Fruit fly (Drosophila melanogaster) whole organism, embryonic: Measurements from ENCODE around the gene Pex16.

Experiments
- Abd-B ChIP-seq: fragments of 200-800 bp; sonication (Bioruptor generic); optimal IDR thresholded peaks from 2 replicates; lab custom pipeline; 2018; ENCODE audit warnings: missing biosample characterization, mild to moderate bottlenecking, missing genetic modification characterization, moderate library complexity
- Blimp-1 ChIP-seq: fragments of 200-800 bp; sonication (Bioruptor generic); optimal IDR thresholded peaks from 3 replicates; lab custom pipeline; 2018; ENCODE audit warnings: missing biosample characterization, missing genetic modification characterization, mild to moderate bottlenecking, moderate library complexity, missing genetic modification reagents
- BtbVII ChIP-seq: fragments of 200-800 bp; sonication (Bioruptor generic); optimal IDR thresholded peaks from 3 replicates; lab custom pipeline; 2017; ENCODE audit warnings: missing biosample characterization, mild to moderate bottlenecking, missing genetic modification characterization
- CG10274 ChIP-seq: fragments of 200-800 bp; sonication (Bioruptor generic); optimal IDR thresholded peaks from 3 replicates; lab custom pipeline; 2017; ENCODE audit warnings: missing biosample characterization, mild to moderate bottlenecking, missing genetic modification characterization
- CG10321 ChIP-seq: fragments of 200-800 bp; sonication (Bioruptor generic); IDR thresholded peaks from 2 replicates; pipeline ENCODE4 v1.3.6; 2022; ENCODE audit warnings: missing biosample characterization, missing genetic modification characterization
- CG12219 ChIP-seq: fragments of 200-800 bp; sonication (Bioruptor generic); optimal IDR thresholded peaks from 3 replicates; lab custom pipeline; 2018; ENCODE audit warnings: missing biosample characterization, mild to moderate bottlenecking, missing genetic modification characterization
- CG15011 ChIP-seq: fragments of 200-800 bp; sonication (Bioruptor generic); optimal IDR thresholded peaks from 3 replicates; lab custom pipeline; 2018; ENCODE audit warnings: missing biosample characterization, mild to moderate bottlenecking, missing genetic modification characterization
- CG17361 ChIP-seq: fragments of 200-800 bp; sonication (Bioruptor generic); IDR thresholded peaks from 3 replicates; pipeline ENCODE4 v1.3.6; 2022; ENCODE audit warnings: missing biosample characterization, missing genetic modification characterization
- CG18619 ChIP-seq: fragments of 200-800 bp; sonication (Bioruptor generic); optimal IDR thresholded peaks from 3 replicates; lab custom pipeline; 2017; ENCODE audit warnings: missing biosample characterization, mild to moderate bottlenecking, missing genetic modification characterization
- CG18764 ChIP-seq: fragments of 200-800 bp; sonication (Bioruptor generic); optimal IDR thresholded peaks from 3 replicates; lab custom pipeline; 2016; ENCODE audit warnings: missing biosample characterization, missing genetic modification characterization
- CG30403 ChIP-seq: fragments of 200-800 bp; sonication (Bioruptor generic); optimal IDR thresholded peaks from 3 replicates; lab custom pipeline; 2016; ENCODE audit warnings: missing biosample characterization, missing genetic modification characterization
- CG3163 ChIP-seq: fragments of 200-800 bp; sonication (Bioruptor generic); optimal IDR thresholded peaks from 3 replicates; lab custom pipeline; 2016; ENCODE audit warnings: missing biosample characterization, missing genetic modification characterization
- CG32767 ChIP-seq: fragments of 200-800 bp; sonication (Bioruptor generic); IDR thresholded peaks from 2 replicates; pipeline ENCODE4 v1.3.6; 2022; ENCODE audit warnings: missing biosample characterization, missing genetic modification characterization
- CG32772 ChIP-seq: fragments of 200-800 bp; sonication (Bioruptor generic); IDR thresholded peaks from 2 replicates; pipeline ENCODE4 v1.3.6; 2022; ENCODE audit warnings: missing biosample characterization, missing genetic modification characterization
- CG3995 ChIP-seq: fragments of 200-800 bp; sonication (Bioruptor generic); optimal IDR thresholded peaks from 3 replicates; lab custom pipeline; 2016; ENCODE audit warnings: missing biosample characterization, missing genetic modification characterization
- CG42726 ChIP-seq: fragments of 200-800 bp; sonication (Bioruptor generic); IDR thresholded peaks from 2 replicates; pipeline ENCODE4 v1.3.6; 2022; ENCODE audit warnings: missing biosample characterization, missing genetic modification characterization; ENCODE audit not compliant: partially characterized antibody
- CG4328 ChIP-seq: fragments of 200-800 bp; sonication (Bioruptor generic); optimal IDR thresholded peaks from 3 replicates; lab custom pipeline; 2017; ENCODE audit warnings: missing biosample characterization, missing genetic modification reagents, missing genetic modification characterization
- CG6254 ChIP-seq: fragments of 200-800 bp; sonication (Bioruptor generic); optimal IDR thresholded peaks from 3 replicates; lab custom pipeline; 2017; ENCODE audit warnings: mild to moderate bottlenecking, missing biosample characterization, missing genetic modification reagents, missing genetic modification characterization
- CG9876 ChIP-seq: fragments of 200-800 bp; sonication (Bioruptor generic); optimal IDR thresholded peaks from 2 replicates; lab custom pipeline; 2016; ENCODE audit warnings: missing biosample characterization, missing genetic modification characterization
- CoRest ChIP-seq: fragments of 200-800 bp; sonication (Bioruptor generic); optimal IDR thresholded peaks from 3 replicates; lab custom pipeline; 2018; ENCODE audit warnings: missing biosample characterization, mild to moderate bottlenecking, missing genetic modification characterization, moderate library complexity
- CrebB ChIP-seq: fragments of 200-800 bp; sonication (Bioruptor generic); optimal IDR thresholded peaks from 3 replicates; lab custom pipeline; 2018; ENCODE audit warnings: missing biosample characterization, mild to moderate bottlenecking, missing genetic modification characterization
- D19A ChIP-seq: fragments of 200-800 bp; optimal IDR thresholded peaks from 3 replicates; lab custom pipeline; 2019; ENCODE audit warnings: missing biosample characterization, mild to moderate bottlenecking, missing genetic modification characterization, moderate library complexity
- D19B ChIP-seq: fragments of 200-800 bp; sonication (Bioruptor generic); optimal IDR thresholded peaks from 2 replicates; lab custom pipeline; 2017; ENCODE audit warnings: missing biosample characterization, mild to moderate bottlenecking, missing genetic modification characterization
- E2f1 ChIP-seq: fragments of 200-800 bp; sonication (Bioruptor generic); IDR thresholded peaks from 2 replicates; pipeline ENCODE4 v1.3.6; 2022; ENCODE audit warnings: missing biosample characterization, missing genetic modification characterization
- Eip74EF ChIP-seq, 2 experiments: fragments of 200-800 bp in 1 of 2; fragments of >200 bp in 1 of 2; sonication (Bioruptor generic) in 1 of 2; optimal IDR thresholded peaks; 2 replicates each; lab custom pipeline; 2017 to 2019; ENCODE audit warnings: missing biosample characterization in 2 of 2, missing genetic modification characterization in 2 of 2, mild to moderate bottlenecking in 1 of 2, moderate library complexity in 1 of 2
- Fer2 ChIP-seq: fragments of 200-800 bp; sonication (Bioruptor generic); optimal IDR thresholded peaks from 2 replicates; lab custom pipeline; 2018; ENCODE audit warnings: missing biosample characterization, mild to moderate bottlenecking, missing genetic modification characterization, moderate library complexity
- Hr78 ChIP-seq, 2 experiments: fragments of 200-800 bp in 1 of 2; fragments of >200 bp in 1 of 2; sonication (Bioruptor generic) in 1 of 2; optimal IDR thresholded peaks; 2 replicates each; lab custom pipeline; 2017 to 2019; ENCODE audit warnings: missing biosample characterization in 2 of 2, missing genetic modification characterization in 2 of 2, mild to moderate bottlenecking in 1 of 2, moderate library complexity in 1 of 2
- Myb ChIP-seq: fragments of 200-800 bp; sonication (Bioruptor generic); optimal IDR thresholded peaks from 2 replicates; lab custom pipeline; 2016; ENCODE audit warnings: missing biosample characterization, missing genetic modification characterization
- NC2β ChIP-seq: fragments of 200-800 bp; sonication (Bioruptor generic); optimal IDR thresholded peaks from 2 replicates; lab custom pipeline; 2016; ENCODE audit warnings: missing biosample characterization, missing genetic modification characterization
- Oaz ChIP-seq: fragments of 200-800 bp; sonication (Bioruptor generic); IDR thresholded peaks from 2 replicates; pipeline ENCODE4 v1.3.6; 2022; ENCODE audit warnings: missing biosample characterization, missing genetic modification characterization
- bcd ChIP-seq: fragments of 200-800 bp; sonication (Bioruptor generic); optimal IDR thresholded peaks from 2 replicates; lab custom pipeline; 2017; ENCODE audit warnings: missing biosample characterization, mild to moderate bottlenecking, missing genetic modification characterization
- caup ChIP-seq: fragments of 200-800 bp; sonication (Bioruptor generic); optimal IDR thresholded peaks from 3 replicates; lab custom pipeline; 2017; ENCODE audit warnings: missing biosample characterization, mild to moderate bottlenecking, missing genetic modification characterization, moderate library complexity; ENCODE audit not compliant: severe bottlenecking
- eve ChIP-seq, 2 experiments: fragments of >200 bp; optimal IDR thresholded peaks; 2 replicates each; lab custom pipeline; 2017; ENCODE audit warnings: missing biosample characterization in 2 of 2, missing genetic modification characterization in 2 of 2
- eyg ChIP-seq: fragments of 200-800 bp; sonication (Bioruptor generic); optimal IDR thresholded peaks from 3 replicates; lab custom pipeline; 2016; ENCODE audit warnings: missing biosample characterization, missing genetic modification characterization
- gcm ChIP-seq: fragments of 200-800 bp; sonication (Bioruptor generic); optimal IDR thresholded peaks from 2 replicates; lab custom pipeline; 2019; ENCODE audit warnings: missing biosample characterization, mild to moderate bottlenecking, missing genetic modification characterization, moderate library complexity
- grau ChIP-seq: fragments of 200-800 bp; optimal IDR thresholded peaks from 3 replicates; lab custom pipeline; 2019; ENCODE audit warnings: missing biosample characterization, mild to moderate bottlenecking, missing genetic modification characterization, moderate library complexity
- gt ChIP-seq: fragments of 200-800 bp; sonication (Bioruptor generic); IDR thresholded peaks from 2 replicates; pipeline ENCODE4 v1.3.6; 2022; ENCODE audit warnings: missing biosample characterization, missing genetic modification characterization
- ham ChIP-seq: fragments of 200-800 bp; sonication (Bioruptor generic); IDR thresholded peaks from 2 replicates; pipeline ENCODE4 v1.3.6; 2022; ENCODE audit warnings: missing biosample characterization, missing genetic modification characterization
- hth ChIP-seq: fragments of >200 bp; optimal IDR thresholded peaks from 2 replicates; lab custom pipeline; 2017; ENCODE audit warnings: inconsistent platforms
- ind ChIP-seq: fragments of 200-800 bp; sonication (Bioruptor generic); optimal IDR thresholded peaks from 3 replicates; lab custom pipeline; 2016; ENCODE audit warnings: missing biosample characterization, missing genetic modification characterization
- kah ChIP-seq: fragments of 200-800 bp; sonication (Bioruptor generic); optimal IDR thresholded peaks from 2 replicates; lab custom pipeline; 2018; ENCODE audit warnings: missing biosample characterization, mild to moderate bottlenecking, missing genetic modification characterization
- mam ChIP-seq: fragments of 200-800 bp; sonication (Bioruptor generic); optimal IDR thresholded peaks from 3 replicates; lab custom pipeline; 2016; ENCODE audit warnings: missing biosample characterization, missing genetic modification characterization
- pho ChIP-seq: fragments of 200-800 bp; sonication (Bioruptor generic); optimal IDR thresholded peaks from 2 replicates; lab custom pipeline; 2016; ENCODE audit warnings: missing biosample characterization, missing genetic modification characterization
- seq ChIP-seq: fragments of 200-800 bp; sonication (Bioruptor generic); IDR thresholded peaks from 2 replicates; pipeline ENCODE4 v1.3.6; 2022; ENCODE audit warnings: missing biosample characterization, missing genetic modification characterization
- slbo ChIP-seq: fragments of 200-800 bp; sonication (Bioruptor generic); IDR thresholded peaks from 2 replicates; pipeline ENCODE4 v1.3.6; 2022; ENCODE audit warnings: missing biosample characterization, missing genetic modification characterization
- ssp ChIP-seq: fragments of 200-800 bp; sonication (Bioruptor generic); IDR thresholded peaks from 2 replicates; pipeline ENCODE4 v1.3.6; 2022; ENCODE audit warnings: missing biosample characterization, missing genetic modification characterization
- stwl ChIP-seq: fragments of 200-800 bp; sonication (Bioruptor generic); optimal IDR thresholded peaks from 3 replicates; lab custom pipeline; 2018; ENCODE audit warnings: missing biosample characterization, mild to moderate bottlenecking, missing genetic modification characterization, moderate library complexity
- trem ChIP-seq: fragments of 200-800 bp; optimal IDR thresholded peaks from 3 replicates; lab custom pipeline; 2019; ENCODE audit warnings: missing biosample characterization, mild to moderate bottlenecking, missing genetic modification characterization, moderate library complexity
- yki ChIP-seq: fragments of >200 bp; optimal IDR thresholded peaks from 3 replicates; lab custom pipeline; 2018

Gene Pex16

dm6 chr3L:20771001-20771890, 6.8 kb downstream of the Pex16 start, which contains the start of the genes CG4042 and Pitslre (continued):
- TF ChIP-seq E2f1 (GFP tag; lab: Robert Waterston, UW): peak; percentile 34; the same call in 1 of the 2 replicates
- TF ChIP-seq eve (GFP tag; optimal IDR thresholded peaks at IDR 0.05; lab: Kevin White, UChicago): no peak
- no peak for TF ChIP-seq Hr78 (GFP tag; optimal IDR thresholded peaks at IDR 0.05; lab: Kevin White, UChicago)
- TF ChIP-seq CG3995: peak; percentile 26
- no peak for TF ChIP-seq Fer2
- TF ChIP-seq D19B (GFP tag; lab: Kevin White, UChicago): peak; percentile 25
- TF ChIP-seq stwl (tag; lab: Kevin White, UChicago): peak; percentile 6
- 0 out of 2 replicates have a peak, but pooled peaks have one; percentile 30 for TF ChIP-seq CG42726 (GFP tag; lab: Robert Waterston, UW)
- no peak for TF ChIP-seq Myb (GFP tag; lab: Kevin White, UChicago)
- TF ChIP-seq CG15011: no peak
- no peak for TF ChIP-seq CG10274 (GFP tag; lab: Kevin White, UChicago)
- TF ChIP-seq slbo (GFP tag; lab: Robert Waterston, UW): peak; percentile 44
- TF ChIP-seq Blimp-1 (GFP tag; lab: Kevin White, UChicago): peak; percentile 21
- no peak for TF ChIP-seq kah
- no peak for TF ChIP-seq CG17361 (GFP tag; lab: Robert Waterston, UW)
- TF ChIP-seq caup: no peak
- no peak for TF ChIP-seq CG12219
- TF ChIP-seq NC2β (GFP tag; lab: Kevin White, UChicago): no peak
- TF ChIP-seq mam (GFP tag; lab: Kevin White, UChicago): peak; percentile 53
- TF ChIP-seq gcm (GFP tag; lab: Kevin White, UChicago): no peak
- peak; percentile 0 for TF ChIP-seq BtbVII (GFP tag; lab: Kevin White, UChicago)
- no peak for TF ChIP-seq ham (GFP tag; lab: Robert Waterston, UW)
- TF ChIP-seq trem: peak; percentile 97
- peak; percentile 56 for TF ChIP-seq ind (GFP tag; lab: Kevin White, UChicago)
- TF ChIP-seq CG10321 (GFP tag; lab: Robert Waterston, UW): no peak
- TF ChIP-seq CG18764 (GFP tag; lab: Kevin White, UChicago): peak; percentile 54
- peak; percentile 40 for TF ChIP-seq bcd (GFP tag; lab: Kevin White, UChicago)
- no peak for TF ChIP-seq hth (lab: Kevin White, UChicago)
- no peak for TF ChIP-seq Oaz
- no peak for TF ChIP-seq gt
- no peak for TF ChIP-seq CG9876 (GFP tag; lab: Kevin White, UChicago)
- TF ChIP-seq CG4328 (GFP tag; lab: Kevin White, UChicago): no peak
- TF ChIP-seq CrebB (tag; lab: Kevin White, UChicago): no peak
- peak; percentile 37 for TF ChIP-seq D19A (tag; lab: Kevin White, UChicago)
- no peak for TF ChIP-seq CG6254 (GFP tag; lab: Kevin White, UChicago)
- no peak for TF ChIP-seq pho (GFP tag; lab: Kevin White, UChicago)
- no peak for TF ChIP-seq CG3163 (GFP tag; lab: Kevin White, UChicago)
- TF ChIP-seq ssp (GFP tag; lab: Robert Waterston, UW): peak; percentile 24; the same call in 1 of the 2 replicates
- TF ChIP-seq CG32767 (GFP tag; lab: Robert Waterston, UW): no peak
- no peak for TF ChIP-seq Eip74EF (GFP tag; optimal IDR thresholded peaks at IDR 0.05; lab: Kevin White, UChicago)
- TF ChIP-seq CoRest (tag; lab: Kevin White, UChicago): peak; percentile 26
- peak; percentile 14 for TF ChIP-seq CG18619 (GFP tag; lab: Kevin White, UChicago)
- 0 out of 2 replicates have a peak, but pooled peaks have one; percentile 8 for TF ChIP-seq seq (GFP tag; lab: Robert Waterston, UW)
- TF ChIP-seq CG30403 (GFP tag; lab: Kevin White, UChicago): peak; percentile 76
- no peak for TF ChIP-seq yki (lab: Kevin White, UChicago)
- TF ChIP-seq CG32772 (GFP tag; lab: Robert Waterston, UW): no peak; the same call in 1 of the 2 replicates
- TF ChIP-seq grau: peak; percentile 39
- no peak for TF ChIP-seq eyg (GFP tag; lab: Kevin White, UChicago)
- TF ChIP-seq Abd-B (GFP tag; lab: Kevin White, UChicago): no peak
